Worm (Caenorhabditis elegans): ENCODE data around the gene twk-16.

ce11 chrX:3119606-3120005 lies 38.7 kb downstream of the twk-16 start:
- TF ChIP-seq eyg-1 (tag; optimal IDR thresholded peaks at IDR 0.05) (no peak), unc-55 (GFP tag; optimal IDR thresholded peaks at IDR 0.05) (no peak), ceh-22 (tag; optimal IDR thresholded peaks at IDR 0.05) (no peak), unc-3 (GFP tag; conservative IDR thresholded peaks at IDR 0.05) (no peak), unc-3 (tag; optimal IDR thresholded peaks at IDR 0.05) (no peak), gmeb-2 (tag; optimal IDR thresholded peaks at IDR 0.05) (no peak), fax-1 (tag; optimal IDR thresholded peaks at IDR 0.05) (no peak), hlh-30 (tag; optimal IDR thresholded peaks at IDR 0.05; ENCODE audit: insufficient read depth) (no peak), ceh-31 (tag; optimal IDR thresholded peaks at IDR 0.05) (no peak), pag-3 (tag; optimal IDR thresholded peaks at IDR 0.05; ENCODE audit: borderline replicate concordance) (no peak), lin-11 (tag; optimal IDR thresholded peaks at IDR 0.05) (no peak), ama-1 (optimal IDR thresholded peaks at IDR 0.05) (no peak), sox-2 (GFP tag; IDR thresholded peaks at IDR 0.05) (no peak), nfya-1 (tag; optimal IDR thresholded peaks at IDR 0.05) (no peak), npax-4 (tag; optimal IDR thresholded peaks at IDR 0.05) (no peak)
